Fruit fly (Drosophila melanogaster): ENCODE measurements around the gene CG33290.
A peak's percentile ranks its signal among the peaks of the same experiment; 100 is the strongest.

CG33290 gene

DNA sequence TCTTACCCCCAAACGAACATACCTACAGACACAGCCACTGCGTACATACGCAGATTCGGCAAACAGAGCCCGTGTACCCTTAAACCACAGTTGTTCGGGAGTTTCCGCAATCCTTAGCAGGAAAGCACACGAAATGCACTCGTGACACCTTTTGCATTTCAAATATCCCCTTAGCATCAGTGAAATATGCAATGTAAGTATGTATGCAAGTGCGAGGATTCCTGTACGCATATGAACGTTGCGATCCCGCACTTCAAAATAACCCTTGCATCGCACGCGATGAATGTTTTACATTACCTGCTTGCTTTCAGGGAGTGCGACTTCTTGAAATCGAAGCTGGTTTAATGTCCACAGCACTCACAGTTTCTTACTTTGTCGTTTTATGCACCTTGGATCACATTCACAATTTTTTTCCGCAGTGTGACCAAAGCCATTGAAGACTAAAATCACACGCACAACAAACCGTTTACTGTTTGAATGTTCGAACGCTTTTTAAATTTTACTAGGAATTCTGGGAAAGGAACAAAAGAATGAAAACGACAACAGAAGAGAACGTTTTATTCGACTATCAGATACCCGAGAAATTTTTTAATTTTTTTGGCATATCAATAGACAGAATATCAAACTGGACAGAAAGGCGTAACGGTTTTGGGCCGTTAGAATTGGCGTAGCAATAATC is 8.8 kb upstream of the CG33290 start, which contains the start of gene Mkrn1 (continued):
- no peak for TF ChIP-seq bowl (GFP tag; IDR thresholded peaks at IDR 0.05)
- TF ChIP-seq CTCF (GFP tag; optimal IDR thresholded peaks at IDR 0.05), result peak; percentile 12
- TF ChIP-seq CG14050 (GFP tag; IDR thresholded peaks at IDR 0.05), result no peak
- no peak for TF ChIP-seq slou (GFP tag; optimal IDR thresholded peaks at IDR 0.05)
- TF ChIP-seq NfI (GFP tag; optimal IDR thresholded peaks at IDR 0.05), result no peak
- TF ChIP-seq CG6689 (GFP tag; IDR thresholded peaks at IDR 0.05), result no peak
- TF ChIP-seq nerfin-2 (GFP tag; IDR thresholded peaks at IDR 0.05; ENCODE audit: partially characterized antibody), result peak; percentile 88
- TF ChIP-seq CG3995 (GFP tag; optimal IDR thresholded peaks at IDR 0.05), result peak; percentile 43
- TF ChIP-seq cg (GFP tag; optimal IDR thresholded peaks at IDR 0.05), result no peak
- no peak for TF ChIP-seq pita (GFP tag; optimal IDR thresholded peaks at IDR 0.05)
- no peak for TF ChIP-seq cato (GFP tag; optimal IDR thresholded peaks at IDR 0.05; ENCODE audit: borderline replicate concordance)
- TF ChIP-seq CG17802 (tag; optimal IDR thresholded peaks at IDR 0.05), result no peak
- no peak for TF ChIP-seq CG18011 (GFP tag; optimal IDR thresholded peaks at IDR 0.05)
- TF ChIP-seq abd-A (tag; optimal IDR thresholded peaks at IDR 0.05), result no peak
- TF ChIP-seq D (optimal IDR thresholded peaks at IDR 0.05), result peak; percentile 67
- TF ChIP-seq D (GFP tag; optimal IDR thresholded peaks at IDR 0.05), result no peak
- no peak for TF ChIP-seq aop (GFP tag; IDR thresholded peaks at IDR 0.05)
- TF ChIP-seq CG7928 (GFP tag; optimal IDR thresholded peaks at IDR 0.05), result no peak
- TF ChIP-seq oc (tag; optimal IDR thresholded peaks at IDR 0.05), result no peak
- no peak for TF ChIP-seq CG4707 (GFP tag; optimal IDR thresholded peaks at IDR 0.05)
- no peak for TF ChIP-seq jing (GFP tag; optimal IDR thresholded peaks at IDR 0.05)
- no peak for TF ChIP-seq tin (GFP tag; optimal IDR thresholded peaks at IDR 0.05)
- no peak for TF ChIP-seq CG10147 (GFP tag; optimal IDR thresholded peaks at IDR 0.05)
- no peak for TF ChIP-seq Eip74EF (GFP tag; optimal IDR thresholded peaks at IDR 0.05)
- TF ChIP-seq CG8478 (optimal IDR thresholded peaks at IDR 0.05), result no peak
- no peak for TF ChIP-seq CG5180 (GFP tag; optimal IDR thresholded peaks at IDR 0.05)
- no peak for TF ChIP-seq CG18764 (GFP tag; optimal IDR thresholded peaks at IDR 0.05)
- TF ChIP-seq chinmo (GFP tag; IDR thresholded peaks at IDR 0.05; ENCODE audit: partially characterized antibody), result 0 out of 4 replicates have a peak, but pooled peaks have one; percentile 71
- TF ChIP-seq zen (tag; optimal IDR thresholded peaks at IDR 0.05), result peak; percentile 4
- no peak for TF ChIP-seq Meics (GFP tag; optimal IDR thresholded peaks at IDR 0.05)
- peak; percentile 79 for TF ChIP-seq Opbp (GFP tag; IDR thresholded peaks at IDR 0.05; ENCODE audit: partially characterized antibody)
- no peak for TF ChIP-seq Antp (GFP tag; optimal IDR thresholded peaks at IDR 0.05)
- TF ChIP-seq sr (GFP tag; IDR thresholded peaks at IDR 0.05), result no peak
- no peak for TF ChIP-seq Asciz (GFP tag; optimal IDR thresholded peaks at IDR 0.05)
- TF ChIP-seq CG3838 (GFP tag; optimal IDR thresholded peaks at IDR 0.05), result no peak
- TF ChIP-seq CG7556 (GFP tag; optimal IDR thresholded peaks at IDR 0.05), result no peak
- no peak for TF ChIP-seq Sox102F (GFP tag; optimal IDR thresholded peaks at IDR 0.05)
- no peak for TF ChIP-seq CG8944 (GFP tag; optimal IDR thresholded peaks at IDR 0.05)
- TF ChIP-seq CG16813 (GFP tag; IDR thresholded peaks at IDR 0.05; ENCODE audit: partially characterized antibody), result peak; percentile 94
- TF ChIP-seq CoRest (tag; optimal IDR thresholded peaks at IDR 0.05), result no peak
- no peak for TF ChIP-seq ssp (GFP tag; IDR thresholded peaks at IDR 0.05)
- no peak for TF ChIP-seq ab (GFP tag; optimal IDR thresholded peaks at IDR 0.05)
- no peak for TF ChIP-seq CG2120 (GFP tag; optimal IDR thresholded peaks at IDR 0.05)
- TF ChIP-seq z (GFP tag; IDR thresholded peaks at IDR 0.05), result no peak
- no peak for TF ChIP-seq repo (GFP tag; optimal IDR thresholded peaks at IDR 0.05)
- TF ChIP-seq CG4282 (GFP tag; optimal IDR thresholded peaks at IDR 0.05), result no peak
- TF ChIP-seq run (tag; optimal IDR thresholded peaks at IDR 0.05), result no peak
- peak; percentile 90 for TF ChIP-seq hb (GFP tag; IDR thresholded peaks at IDR 0.05; ENCODE audit: partially characterized antibody)
- TF ChIP-seq fd96Cb (tag; optimal IDR thresholded peaks at IDR 0.05), result no peak
- TF ChIP-seq Trl (optimal IDR thresholded peaks at IDR 0.05), result no peak
- TF ChIP-seq Trl (GFP tag; optimal IDR thresholded peaks at IDR 0.05), result no peak

All from whole organism, embryonic.